Worm (Caenorhabditis elegans) whole organism, mixed stage, embryonic: Measurements from ENCODE around the gene srh-206.

ENCODE experiments used
- elt-3 ChIP-seq: fragments of 150-350 bp; optimal IDR thresholded peaks from 2 replicates; lab custom pipeline; 2014; ENCODE audit warnings: missing biosample characterization, missing genetic modification characterization
- lin-13 ChIP-seq: fragments of 150-350 bp; optimal IDR thresholded peaks from 2 replicates; lab custom pipeline; 2014; ENCODE audit warnings: missing biosample characterization, missing genetic modification characterization
- mep-1 ChIP-seq: fragments of 150-350 bp; optimal IDR thresholded peaks from 2 replicates; lab custom pipeline; 2017; ENCODE audit warnings: missing biosample characterization, missing genetic modification reagents, missing genetic modification characterization, inconsistent platforms
- unc-62 ChIP-seq: fragments of 150-350 bp; optimal IDR thresholded peaks from 2 replicates; lab custom pipeline; 2014; ENCODE audit warnings: missing biosample characterization, missing genetic modification reagents, missing genetic modification characterization

DNA sequence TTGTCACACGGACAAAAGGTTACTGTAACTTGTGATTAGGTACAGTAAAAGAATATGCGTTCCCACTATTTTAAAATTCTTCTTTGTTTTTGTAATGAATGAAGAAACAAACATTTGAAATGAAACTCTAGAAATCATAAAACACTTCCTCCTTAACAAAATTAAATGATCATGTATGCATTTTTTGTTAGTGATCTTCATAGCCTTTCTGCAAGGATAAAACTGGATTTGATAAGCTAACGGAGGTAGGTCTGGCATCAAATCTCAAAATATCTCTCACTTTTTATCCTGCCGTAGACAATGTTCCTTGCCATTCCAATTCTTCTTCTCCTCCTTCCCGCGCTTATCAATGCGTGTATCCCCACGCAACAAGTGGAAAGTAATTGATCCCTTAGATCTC is 3.2 kb downstream of the srh-206 start, which contains the start of gene clec-238:
- TF ChIP-seq mep-1 = no peak
- TF ChIP-seq elt-3 (tag; lab: Kevin White, UChicago) = no peak
- TF ChIP-seq unc-62 (GFP tag; lab: Kevin White, UChicago) = no peak
- no peak for TF ChIP-seq lin-13 (tag; lab: Kevin White, UChicago)
